Fruit fly (Drosophila melanogaster): Measurements from ENCODE around the gene SAK.

dm6 chr3L:21554752-21555151 lies 39.1 kb upstream of the SAK start, which contains the start of gene Wnk:
- TF ChIP-seq insv (optimal IDR thresholded peaks at IDR 0.05): no peak
- no peak for TF ChIP-seq Sin3A (optimal IDR thresholded peaks at IDR 0.05)
- no peak for TF ChIP-seq psq (optimal IDR thresholded peaks at IDR 0.05)
- TF ChIP-seq Myc (optimal IDR thresholded peaks at IDR 0.05): no peak
- TF ChIP-seq h (optimal IDR thresholded peaks at IDR 0.05): no peak
- no peak for TF ChIP-seq ttk (optimal IDR thresholded peaks at IDR 0.05)

All from Kc167 (cell line).